Worm (Caenorhabditis elegans) whole organism, L3 larva: ENCODE data around the gene srj-29.
A peak's percentile ranks its signal among the peaks of the same experiment; 100 is the strongest.

Experiments
- R02D3.7 ChIP-seq: fragments of 150-350 bp; optimal IDR thresholded peaks from 2 replicates; lab custom pipeline; 2014; ENCODE audit warnings: missing biosample characterization, missing genetic modification characterization
- elt-2 ChIP-seq: sonication (generic microtip); optimal IDR thresholded peaks from 2 replicates; lab custom pipeline; 2016; ENCODE audit warnings: missing genetic modification reagents, mild to moderate bottlenecking, missing genetic modification characterization, missing compliant biosample characterization
- nhr-11 ChIP-seq: fragments of 150-350 bp; optimal IDR thresholded peaks from 2 replicates; lab custom pipeline; 2014; ENCODE audit warnings: missing biosample characterization, missing genetic modification characterization
- nhr-28 ChIP-seq: fragments of 150-350 bp; optimal IDR thresholded peaks from 2 replicates; lab custom pipeline; 2014; ENCODE audit warnings: missing biosample characterization, missing genetic modification characterization
- zag-1 ChIP-seq: fragments of 150-350 bp; optimal IDR thresholded peaks from 2 replicates; lab custom pipeline; 2014; ENCODE audit warnings: missing biosample characterization, missing genetic modification characterization

ce11 chrV:16071167-16071566 is 4.3 kb upstream of the srj-29 start, which contains the start of gene nhr-176:
- TF ChIP-seq zag-1 (tag; lab: Kevin White, UChicago) (no peak), nhr-28 (tag; lab: Kevin White, UChicago) (no peak), R02D3.7 (tag; lab: Kevin White, UChicago) (no peak), elt-2 (tag; lab: Kevin White, UChicago) (peak; percentile 55), nhr-11 (tag; lab: Kevin White, UChicago) (no peak)
